Fruit fly (Drosophila melanogaster): ENCODE data around the gene Ald2.

Ald2 gene

DNA sequence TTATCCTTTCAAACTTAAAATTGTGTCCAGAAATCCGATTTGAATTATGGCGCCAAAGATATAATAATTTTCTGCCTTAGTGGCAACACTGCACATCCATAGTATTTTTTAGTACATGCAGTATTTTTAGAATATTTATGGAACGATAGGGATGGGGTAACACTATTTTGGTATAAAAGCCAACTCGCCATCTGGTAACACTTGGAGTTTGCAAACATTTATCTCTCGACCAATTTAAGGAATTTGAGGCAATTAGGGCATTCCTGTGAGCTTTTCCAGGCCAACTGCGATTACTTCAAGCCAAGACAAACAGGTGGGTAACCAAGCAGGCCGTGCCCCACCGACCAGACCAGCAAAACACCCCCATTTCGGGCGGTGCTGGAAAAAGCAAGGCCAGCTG, 38.5 kb downstream of the Ald2 start, which contains the start of gene CG5447:
Gene CG5447 (plus strand): TSS at position 190 of the 400 bp plus-strand sequence.
- no peak for TF ChIP-seq dsf (GFP tag; optimal IDR thresholded peaks at IDR 0.05; ENCODE audit: borderline replicate concordance)
- no peak for TF ChIP-seq dl (GFP tag; optimal IDR thresholded peaks at IDR 0.05; ENCODE audit: insufficient read depth in 1 of 2, partially characterized antibody in 2 of 2)
- TF ChIP-seq Myc (optimal IDR thresholded peaks at IDR 0.05), result peak; percentile 10
- no peak for TF ChIP-seq lola (GFP tag; optimal IDR thresholded peaks at IDR 0.05)
- TF ChIP-seq CrebA (GFP tag; optimal IDR thresholded peaks at IDR 0.05; ENCODE audit: borderline replicate concordance), result no peak

DNA sequence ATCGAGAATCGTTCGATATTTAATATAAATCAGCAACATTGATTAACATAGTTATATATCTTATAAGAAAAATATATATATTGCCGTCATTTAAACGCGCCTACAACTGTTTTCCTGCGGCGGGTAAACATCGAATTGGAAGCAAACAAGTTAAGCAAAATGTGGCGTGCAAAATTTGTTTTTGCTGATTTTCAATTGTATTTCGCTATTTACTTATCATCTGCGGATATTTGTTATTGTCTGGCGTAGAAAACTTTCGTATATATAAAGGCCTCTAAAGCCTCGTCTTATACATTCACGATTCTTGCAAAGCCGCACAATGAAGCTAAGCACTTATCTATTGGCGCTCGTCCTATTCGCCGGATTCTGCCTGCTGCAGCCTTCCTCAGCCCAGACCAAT, 40.6 kb downstream of the Ald2 start, which contains the start of gene CG43117:
Gene CG43117 (plus strand): TSS at position 301 of the 400 bp plus-strand sequence.
- TF ChIP-seq Hr78 (GFP tag; optimal IDR thresholded peaks at IDR 0.05) (no peak), Dif (GFP tag; optimal IDR thresholded peaks at IDR 0.05; ENCODE audit: partially characterized antibody) (no peak), N (GFP tag; optimal IDR thresholded peaks at IDR 0.05) (no peak), CrebA (GFP tag; optimal IDR thresholded peaks at IDR 0.05; ENCODE audit: borderline replicate concordance) (no peak), CG32264 (GFP tag; optimal IDR thresholded peaks at IDR 0.05) (no peak), psq (GFP tag; optimal IDR thresholded peaks at IDR 0.05) (no peak), rgr (GFP tag; optimal IDR thresholded peaks at IDR 0.05) (no peak), tai (GFP tag; optimal IDR thresholded peaks at IDR 0.05) (no peak), ey (GFP tag; optimal IDR thresholded peaks at IDR 0.05) (no peak), Abd-B (GFP tag; optimal IDR thresholded peaks at IDR 0.05) (no peak)

DNA sequence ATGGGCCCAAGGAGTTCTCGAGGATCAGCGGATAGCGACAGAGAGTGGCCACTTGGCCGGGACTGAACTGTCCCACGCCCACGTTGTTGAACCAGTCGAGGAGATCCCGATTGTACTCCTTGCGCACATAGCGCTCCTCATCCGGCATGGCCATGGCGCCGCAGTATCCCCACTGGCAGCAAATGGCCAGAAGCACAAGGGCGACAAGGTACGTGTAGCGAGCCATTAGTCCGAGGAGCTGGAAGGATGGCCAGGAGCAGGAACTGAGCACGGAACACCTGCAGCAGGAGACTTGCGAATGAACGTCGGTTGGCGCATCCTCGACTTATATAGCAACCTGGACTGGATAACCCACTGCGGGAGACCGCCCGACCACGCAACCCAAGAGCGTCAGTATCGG, 42.0 kb downstream of the Ald2 start, which contains the start of gene Pdf:
Gene Pdf (minus strand): TSS at position 304 of the 400 bp plus-strand sequence.
- TF ChIP-seq h (GFP tag; optimal IDR thresholded peaks at IDR 0.05) (no peak), Dif (GFP tag; optimal IDR thresholded peaks at IDR 0.05; ENCODE audit: partially characterized antibody) (no peak), CG32264 (GFP tag; optimal IDR thresholded peaks at IDR 0.05) (no peak)

DNA sequence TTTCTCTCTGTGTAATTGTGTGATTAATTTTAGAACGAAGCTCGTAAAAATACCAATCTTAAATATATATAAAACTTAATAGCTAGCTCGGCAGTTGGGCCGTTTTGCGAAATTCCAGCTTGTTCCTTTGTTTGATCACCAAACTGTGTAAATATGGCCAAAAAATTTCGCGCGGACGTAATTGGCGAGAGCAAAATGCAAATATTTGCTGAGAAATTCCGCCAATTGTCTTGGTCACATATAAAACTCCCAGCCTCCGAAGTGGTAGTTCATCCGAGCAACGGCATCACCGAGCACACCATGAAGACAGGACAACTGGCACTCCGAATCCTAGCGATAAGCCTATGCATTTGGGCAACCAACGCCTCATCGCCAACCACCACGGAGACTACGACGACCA, 42.7 kb downstream of the Ald2 start, which contains the start of gene CG14237:
Gene CG14237 (plus strand): TSS at position 301 of the 400 bp plus-strand sequence.
- no peak for TF ChIP-seq dmrt93B (GFP tag; optimal IDR thresholded peaks at IDR 0.05)

DNA sequence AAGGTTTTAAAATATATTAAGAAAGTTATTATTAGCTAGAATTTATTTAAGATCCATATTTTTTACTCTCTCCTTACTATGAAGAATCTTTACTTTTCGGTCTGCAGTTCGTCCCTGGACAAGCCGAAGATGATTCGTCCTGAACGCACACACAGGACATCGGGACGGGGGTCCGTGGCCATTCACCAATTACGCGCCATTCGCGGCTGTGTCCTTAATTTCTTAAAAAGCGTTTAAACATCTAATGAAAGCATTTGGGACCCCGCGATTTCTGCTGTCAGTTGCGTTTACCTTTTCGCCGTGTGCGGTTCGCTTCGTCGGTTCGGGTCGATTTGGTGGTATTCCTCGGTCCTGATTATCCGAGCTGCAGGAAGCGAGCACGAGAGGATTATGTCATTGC, 44.1 kb downstream of the Ald2 start, which contains the start of gene CG14238:
Gene CG14238 (plus strand): TSS at position 301 of the 400 bp plus-strand sequence.
- TF ChIP-seq Dfd (GFP tag; optimal IDR thresholded peaks at IDR 0.05), result no peak
- no peak for TF ChIP-seq psq (GFP tag; optimal IDR thresholded peaks at IDR 0.05)
- TF ChIP-seq OdsH (GFP tag; optimal IDR thresholded peaks at IDR 0.05), result no peak
- no peak for TF ChIP-seq Vsx2 (GFP tag; optimal IDR thresholded peaks at IDR 0.05; ENCODE audit: partially characterized antibody)
- TF ChIP-seq ey (GFP tag; optimal IDR thresholded peaks at IDR 0.05), result no peak
- no peak for TF ChIP-seq brk (GFP tag; optimal IDR thresholded peaks at IDR 0.05)
- TF ChIP-seq rgr (GFP tag; optimal IDR thresholded peaks at IDR 0.05), result no peak
- no peak for TF ChIP-seq Myc (optimal IDR thresholded peaks at IDR 0.05)
- TF ChIP-seq Mio (GFP tag; optimal IDR thresholded peaks at IDR 0.05), result no peak
- no peak for TF ChIP-seq dmrt93B (GFP tag; optimal IDR thresholded peaks at IDR 0.05)
- no peak for TF ChIP-seq dsf (GFP tag; optimal IDR thresholded peaks at IDR 0.05; ENCODE audit: borderline replicate concordance)
- TF ChIP-seq dl (GFP tag; optimal IDR thresholded peaks at IDR 0.05; ENCODE audit: insufficient read depth in 1 of 2, partially characterized antibody in 2 of 2), result no peak
- no peak for TF ChIP-seq br (GFP tag; optimal IDR thresholded peaks at IDR 0.05)
- TF ChIP-seq CrebA (GFP tag; optimal IDR thresholded peaks at IDR 0.05; ENCODE audit: borderline replicate concordance), result no peak
- no peak for TF ChIP-seq sage (GFP tag; optimal IDR thresholded peaks at IDR 0.05)
- TF ChIP-seq CG9705 (GFP tag; optimal IDR thresholded peaks at IDR 0.05), result no peak
- no peak for TF ChIP-seq CG32264 (GFP tag; optimal IDR thresholded peaks at IDR 0.05)
- no peak for TF ChIP-seq tai (GFP tag; optimal IDR thresholded peaks at IDR 0.05)
- TF ChIP-seq Hr83 (GFP tag; optimal IDR thresholded peaks at IDR 0.05; ENCODE audit: poor library complexity, severe bottlenecking), result no peak
- no peak for TF ChIP-seq Sp1 (GFP tag; optimal IDR thresholded peaks at IDR 0.05)

DNA sequence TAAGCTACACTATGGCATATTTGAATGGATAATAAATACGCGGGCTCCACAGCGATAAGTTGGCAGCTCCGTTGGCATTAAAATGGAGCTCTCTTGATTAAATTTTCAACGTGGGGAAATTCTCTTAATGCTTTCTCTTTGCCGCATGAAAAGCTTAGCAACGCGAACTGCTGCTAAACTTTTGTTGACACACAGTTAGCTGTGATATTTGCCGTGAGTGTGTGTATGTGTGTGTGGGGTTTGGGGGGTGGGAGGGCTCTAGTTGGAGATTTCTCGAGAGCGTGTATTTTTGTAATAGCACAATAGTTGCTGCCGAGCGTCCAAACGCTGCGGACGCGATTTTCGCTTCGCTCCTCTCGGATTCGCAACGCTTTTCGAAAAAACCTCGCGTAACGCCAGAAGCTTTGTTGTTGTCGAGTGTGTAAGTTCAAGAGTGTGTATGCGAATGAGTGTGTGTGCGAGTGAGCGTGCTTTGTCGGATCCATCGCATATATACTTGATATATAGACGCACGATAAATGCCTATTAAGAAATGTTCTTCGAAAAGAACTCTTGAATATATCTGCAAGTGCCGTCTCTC, 47.4 kb downstream of the Ald2 start, which contains the start of gene CG5455:
Gene CG5455 (plus strand): TSS at position 302 of the 580 bp plus-strand sequence.
- TF ChIP-seq jim (GFP tag; optimal IDR thresholded peaks at IDR 0.05) (no peak), OdsH (GFP tag; optimal IDR thresholded peaks at IDR 0.05) (peak; percentile 28), Jra (GFP tag; optimal IDR thresholded peaks at IDR 0.05) (peak; percentile 26), Dif (GFP tag; optimal IDR thresholded peaks at IDR 0.05; ENCODE audit: partially characterized antibody) (peak; percentile 1), rgr (GFP tag; optimal IDR thresholded peaks at IDR 0.05) (peak; percentile 50), br (GFP tag; optimal IDR thresholded peaks at IDR 0.05) (peak; percentile 33), fru (GFP tag; optimal IDR thresholded peaks at IDR 0.05) (peak; percentile 24), Abd-B (GFP tag; optimal IDR thresholded peaks at IDR 0.05) (no peak), h (GFP tag; optimal IDR thresholded peaks at IDR 0.05) (peak; percentile 67)

Data from whole organism, wandering third instar larva.